Worm (Caenorhabditis elegans) whole organism, young adult: ENCODE data around the gene T05C1.1.

Source experiments
- B0336.3 ChIP-seq: fragments of 200-800 bp; sonication (Bioruptor generic); IDR thresholded peaks from 2 replicates; pipeline ENCODE4 v1.3.6; 2022; ENCODE audit warnings: missing genetic modification characterization, missing compliant biosample characterization
- F10E7.11 ChIP-seq: sonication (generic microtip); optimal IDR thresholded peaks from 2 replicates; lab custom pipeline; 2017; ENCODE audit warnings: mild to moderate bottlenecking, missing genetic modification characterization, moderate library complexity, missing compliant biosample characterization
- F23B12.7 ChIP-seq: sonication (generic microtip); optimal IDR thresholded peaks from 2 replicates; lab custom pipeline; 2017; ENCODE audit warnings: missing genetic modification characterization, mild to moderate bottlenecking, missing compliant biosample characterization, antibody characterized with exemption, moderate library complexity; ENCODE audit not compliant: insufficient read depth
- F33H1.4 ChIP-seq: fragments of 200-800 bp; sonication (Bioruptor generic); IDR thresholded peaks from 2 replicates; pipeline ENCODE4 v1.3.6; 2022; ENCODE audit warnings: missing genetic modification reagents, missing genetic modification characterization, missing compliant biosample characterization
- F37B4.10 ChIP-seq: fragments of 200-800 bp; sonication (Bioruptor generic); IDR thresholded peaks from 2 replicates; pipeline ENCODE4 v1.3.6; 2022; ENCODE audit warnings: missing genetic modification characterization, missing compliant biosample characterization
- F52B5.7 ChIP-seq: sonication (generic microtip); optimal IDR thresholded peaks from 2 replicates; lab custom pipeline; 2016; ENCODE audit warnings: mild to moderate bottlenecking, missing genetic modification characterization, missing compliant biosample characterization
- F55B11.4 ChIP-seq: sonication (generic microtip); optimal IDR thresholded peaks from 2 replicates; lab custom pipeline; 2016; ENCODE audit warnings: missing compliant biosample characterization, missing genetic modification characterization, borderline replicate concordance; ENCODE audit not compliant: insufficient read depth
- K11D2.4 ChIP-seq: fragments of 200-800 bp; sonication (Bioruptor generic); IDR thresholded peaks from 2 replicates; pipeline ENCODE4 v1.3.6; 2022; ENCODE audit warnings: missing genetic modification reagents, missing genetic modification characterization, missing compliant biosample characterization
- K12H6.12 ChIP-seq: fragments of 200-800 bp; sonication (Bioruptor generic); optimal IDR thresholded peaks from 2 replicates; lab custom pipeline; 2018; ENCODE audit warnings: mild to moderate bottlenecking, missing genetic modification characterization, missing compliant biosample characterization
- T07F8.4 ChIP-seq: sonication (generic microtip); optimal IDR thresholded peaks from 2 replicates; lab custom pipeline; 2016; ENCODE audit warnings: mild to moderate bottlenecking, missing genetic modification characterization, moderate library complexity, missing compliant biosample characterization
- Y56A3A.18 ChIP-seq: fragments of 200-800 bp; sonication (Bioruptor generic); IDR thresholded peaks from 2 replicates; pipeline ENCODE4 v1.3.6; 2022; ENCODE audit warnings: missing genetic modification reagents, missing genetic modification characterization, missing compliant biosample characterization
- ama-1 ChIP-seq, 3 experiments: fragments of 150-350 bp in 1 of 3; sonication (generic microtip) in 2 of 3; optimal IDR thresholded peaks; 2 replicates each; lab custom pipeline; 2014 to 2018; ENCODE audit warnings: missing biosample characterization in 2 of 3, missing genetic modification characterization in 2 of 3, missing genetic modification reagents in 2 of 3
- bed-2 ChIP-seq: fragments of 200-800 bp; sonication (Bioruptor generic); IDR thresholded peaks from 2 replicates; pipeline ENCODE4 v1.3.6; 2022; ENCODE audit warnings: missing genetic modification reagents, missing genetic modification characterization, missing compliant biosample characterization
- ccch-3 ChIP-seq: fragments of 200-800 bp; sonication (Bioruptor generic); optimal IDR thresholded peaks from 2 replicates; lab custom pipeline; 2018; ENCODE audit warnings: mild to moderate bottlenecking, missing genetic modification characterization, missing compliant biosample characterization
- cebp-1 ChIP-seq, 2 experiments: fragments of 200-800 bp in 1 of 2; sonication (Bioruptor generic) in 1 of 2; sonication (generic microtip) in 1 of 2; IDR thresholded peaks in 1 of 2; optimal IDR thresholded peaks in 1 of 2; 2 replicates each; pipeline versions ENCODE4 v1.3.6 to Lab custom; 2017 to 2022; ENCODE audit warnings: missing compliant biosample characterization in 2 of 2, missing genetic modification characterization in 2 of 2, mild to moderate bottlenecking in 1 of 2, missing genetic modification reagents in 1 of 2, moderate library complexity in 1 of 2
- ceh-58 ChIP-seq: fragments of 200-800 bp; sonication (Bioruptor generic); IDR thresholded peaks from 2 replicates; pipeline ENCODE4 v1.3.6; 2022; ENCODE audit warnings: missing genetic modification characterization, missing compliant biosample characterization
- ceh-79 ChIP-seq: sonication (generic microtip); optimal IDR thresholded peaks from 2 replicates; lab custom pipeline; 2017; ENCODE audit warnings: mild to moderate bottlenecking, missing genetic modification characterization, missing compliant biosample characterization
- dpff-1 ChIP-seq: sonication (generic microtip); optimal IDR thresholded peaks from 2 replicates; lab custom pipeline; 2017; ENCODE audit warnings: mild to moderate bottlenecking, missing genetic modification characterization, missing compliant biosample characterization
- efl-1 ChIP-seq: fragments of 150-350 bp; optimal IDR thresholded peaks from 2 replicates; lab custom pipeline; 2014; ENCODE audit warnings: missing biosample characterization, missing genetic modification reagents, missing genetic modification characterization
- egrh-3 ChIP-seq: fragments of 200-800 bp; sonication (Bioruptor generic); IDR thresholded peaks from 2 replicates; pipeline ENCODE4 v1.3.6; 2022; ENCODE audit warnings: missing genetic modification reagents, missing genetic modification characterization, missing compliant biosample characterization
- ekl-4 ChIP-seq: fragments of 200-800 bp; sonication (Bioruptor generic); IDR thresholded peaks from 2 replicates; pipeline ENCODE4 v1.3.6; 2022; ENCODE audit warnings: missing genetic modification reagents, missing genetic modification characterization, missing compliant biosample characterization
- him-1 ChIP-seq: sonication (generic microtip); optimal IDR thresholded peaks from 2 replicates; lab custom pipeline; 2016; ENCODE audit warnings: missing genotype, missing genetic modification reagents, missing genetic modification characterization, missing compliant biosample characterization
- hlh-12 ChIP-seq: sonication (generic microtip); optimal IDR thresholded peaks from 2 replicates; lab custom pipeline; 2016; ENCODE audit warnings: missing genetic modification characterization, missing compliant biosample characterization
- hmg-1.2 ChIP-seq: fragments of 200-800 bp; sonication (Bioruptor generic); IDR thresholded peaks from 2 replicates; pipeline ENCODE4 v1.3.6; 2022; ENCODE audit warnings: missing genetic modification reagents, missing genetic modification characterization, missing compliant biosample characterization
- hrde-1 ChIP-seq: sonication (generic microtip); optimal IDR thresholded peaks from 2 replicates; lab custom pipeline; 2016; ENCODE audit warnings: missing genetic modification characterization, mild to moderate bottlenecking, missing compliant biosample characterization, moderate library complexity, missing genotype, missing genetic modification reagents, borderline replicate concordance
- lag-1 ChIP-seq: fragments of 200-800 bp; sonication (Bioruptor generic); IDR thresholded peaks from 2 replicates; pipeline ENCODE4 v1.3.6; 2022; ENCODE audit warnings: missing genetic modification reagents, missing genetic modification characterization, missing compliant biosample characterization
- let-607 ChIP-seq, 2 experiments: fragments of 200-800 bp in 1 of 2; sonication (Bioruptor generic) in 1 of 2; sonication (generic microtip) in 1 of 2; optimal IDR thresholded peaks; 2 replicates each; lab custom pipeline; 2016 to 2018; ENCODE audit warnings: mild to moderate bottlenecking in 2 of 2, missing compliant biosample characterization in 2 of 2, missing genetic modification characterization in 2 of 2, moderate library complexity in 2 of 2, missing genotype in 1 of 2
- lin-35 ChIP-seq, 3 experiments: fragments of 150-350 bp in 2 of 3; sonication (generic microtip) in 1 of 3; optimal IDR thresholded peaks; 2 replicates each; lab custom pipeline; 2014 to 2018; ENCODE audit warnings: missing biosample characterization in 3 of 3, missing genetic modification characterization in 3 of 3, missing genetic modification reagents in 3 of 3
- lin-54 ChIP-seq: fragments of 200-800 bp; sonication (Bioruptor generic); optimal IDR thresholded peaks from 2 replicates; lab custom pipeline; 2018; ENCODE audit warnings: mild to moderate bottlenecking, missing genetic modification characterization, missing compliant biosample characterization
- lsl-1 ChIP-seq: fragments of 200-800 bp; sonication (Bioruptor generic); optimal IDR thresholded peaks from 2 replicates; lab custom pipeline; 2018; ENCODE audit warnings: mild to moderate bottlenecking, missing genetic modification characterization, moderate library complexity, missing compliant biosample characterization
- mes-4 ChIP-seq: sonication (generic microtip); optimal IDR thresholded peaks from 2 replicates; lab custom pipeline; 2016; ENCODE audit warnings: missing genotype, missing genetic modification characterization, missing compliant biosample characterization
- nfya-1 ChIP-seq: sonication (generic microtip); optimal IDR thresholded peaks from 2 replicates; lab custom pipeline; 2017; ENCODE audit warnings: antibody characterized with exemption, missing compliant biosample characterization, missing genetic modification characterization, borderline replicate concordance; ENCODE audit not compliant: insufficient read depth
- nfyb-1 ChIP-seq: fragments of 200-800 bp; sonication (Bioruptor generic); IDR thresholded peaks from 2 replicates; pipeline ENCODE4 v1.3.6; 2022; ENCODE audit warnings: missing genetic modification reagents, missing genetic modification characterization, missing compliant biosample characterization
- nhr-120 ChIP-seq: fragments of 200-800 bp; sonication (Bioruptor generic); IDR thresholded peaks from 2 replicates; pipeline ENCODE4 v1.3.6; 2022; ENCODE audit warnings: missing genetic modification characterization, missing compliant biosample characterization
- nhr-179 ChIP-seq: sonication (generic microtip); optimal IDR thresholded peaks from 2 replicates; lab custom pipeline; 2016; ENCODE audit warnings: mild to moderate bottlenecking, missing genetic modification characterization, missing compliant biosample characterization
- pbrm-1 ChIP-seq: fragments of 200-800 bp; sonication (Bioruptor generic); IDR thresholded peaks from 2 replicates; pipeline ENCODE4 v1.3.6; 2022; ENCODE audit warnings: missing genetic modification reagents, missing genetic modification characterization, missing compliant biosample characterization
- snpc-3.4 ChIP-seq: sonication (generic microtip); optimal IDR thresholded peaks from 2 replicates; lab custom pipeline; 2017; ENCODE audit warnings: missing genetic modification characterization, mild to moderate bottlenecking, missing compliant biosample characterization, antibody characterized with exemption, moderate library complexity, missing genotype, missing genetic modification reagents
- sptf-2 ChIP-seq: fragments of 200-800 bp; sonication (Bioruptor generic); optimal IDR thresholded peaks from 2 replicates; lab custom pipeline; 2018; ENCODE audit warnings: mild to moderate bottlenecking, missing genetic modification characterization, missing compliant biosample characterization
- tbp1 ChIP-seq: fragments of 200-800 bp; sonication (Bioruptor generic); optimal IDR thresholded peaks from 2 replicates; lab custom pipeline; 2018; ENCODE audit warnings: mild to moderate bottlenecking, missing genetic modification characterization, missing compliant biosample characterization
- tlf-1 ChIP-seq: fragments of 200-800 bp; sonication (Bioruptor generic); optimal IDR thresholded peaks from 2 replicates; lab custom pipeline; 2018; ENCODE audit warnings: mild to moderate bottlenecking, missing genetic modification characterization, missing compliant biosample characterization
- zfh-2 ChIP-seq: fragments of 200-800 bp; sonication (Bioruptor generic); conservative IDR thresholded peaks from 2 replicates; pipeline ENCODE4 v1.3.6; 2022; ENCODE audit warnings: missing genetic modification reagents, missing genetic modification characterization, missing compliant biosample characterization
- zim-3 ChIP-seq: sonication (generic microtip); optimal IDR thresholded peaks from 2 replicates; lab custom pipeline; 2017; ENCODE audit warnings: mild to moderate bottlenecking, missing genetic modification characterization, moderate library complexity, missing compliant biosample characterization
- ztf-26 ChIP-seq: sonication (generic microtip); optimal IDR thresholded peaks from 2 replicates; lab custom pipeline; 2017; ENCODE audit warnings: missing genetic modification characterization, missing compliant biosample characterization
- ztf-3 ChIP-seq: fragments of 200-800 bp; sonication (Bioruptor generic); optimal IDR thresholded peaks from 2 replicates; lab custom pipeline; 2018; ENCODE audit warnings: mild to moderate bottlenecking, missing genetic modification characterization, missing compliant biosample characterization
- ztf-6 ChIP-seq: fragments of 200-800 bp; sonication (Bioruptor generic); IDR thresholded peaks from 2 replicates; pipeline ENCODE4 v1.3.6; 2022; ENCODE audit warnings: missing genetic modification reagents, missing genetic modification characterization, missing compliant biosample characterization

T05C1.1 gene

DNA sequence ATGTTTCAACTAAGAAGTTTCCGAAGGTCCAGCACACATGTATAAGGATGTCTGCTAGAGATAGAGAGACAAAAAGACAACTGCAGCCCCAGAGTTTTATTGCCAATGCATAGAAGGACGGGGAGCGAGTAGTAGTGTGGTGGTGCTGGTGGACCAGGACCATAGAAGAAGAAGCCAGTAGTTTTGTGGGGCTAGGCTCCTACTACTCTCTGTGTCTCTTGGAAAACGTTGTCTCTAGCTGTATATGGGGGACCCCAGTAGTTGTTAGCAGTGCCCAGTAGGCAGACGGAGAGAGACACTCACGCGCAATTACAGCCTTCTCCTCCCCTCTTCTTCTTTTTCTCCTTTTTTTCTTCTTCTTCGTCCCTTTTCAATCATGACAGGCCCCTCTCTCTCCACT is 22.4 kb upstream of the T05C1.1 start:
- TF ChIP-seq ceh-79 (tag; lab: Kevin White, UChicago): no peak
- TF ChIP-seq zim-3 (tag; lab: Kevin White, UChicago): no peak
- no peak for TF ChIP-seq pbrm-1 (GFP tag; lab: Robert Waterston, UW)
- TF ChIP-seq ztf-6 (GFP tag; lab: Robert Waterston, UW): 0 out of 2 replicates have a peak, but pooled peaks have one; percentile 34
- no peak for TF ChIP-seq F23B12.7 (tag; lab: Kevin White, UChicago)
- TF ChIP-seq cebp-1 (GFP tag; IDR thresholded peaks at IDR 0.05; lab: Robert Waterston, UW): no peak
- TF ChIP-seq cebp-1 (tag; optimal IDR thresholded peaks at IDR 0.05; lab: Kevin White, UChicago): peak; percentile 33
- TF ChIP-seq ekl-4 (GFP tag; lab: Robert Waterston, UW): peak; percentile 12; the same call in 1 of the 2 replicates
- peak; percentile 37; the same call in 1 of the 2 replicates for TF ChIP-seq hmg-1.2
- TF ChIP-seq nfyb-1 (GFP tag; lab: Robert Waterston, UW): 0 out of 2 replicates have a peak, but pooled peaks have one; percentile 14
- peak; percentile 63; the same call in 1 of the 2 replicates for TF ChIP-seq zfh-2
- peak; percentile 55 for TF ChIP-seq K12H6.12 (tag; lab: Kevin White, UChicago)
- TF ChIP-seq egrh-3 (GFP tag; lab: Robert Waterston, UW): no peak
- TF ChIP-seq nhr-120 (GFP tag; lab: Robert Waterston, UW): no peak
- 0 out of 2 replicates have a peak, but pooled peaks have one; percentile 34 for TF ChIP-seq K11D2.4

DNA sequence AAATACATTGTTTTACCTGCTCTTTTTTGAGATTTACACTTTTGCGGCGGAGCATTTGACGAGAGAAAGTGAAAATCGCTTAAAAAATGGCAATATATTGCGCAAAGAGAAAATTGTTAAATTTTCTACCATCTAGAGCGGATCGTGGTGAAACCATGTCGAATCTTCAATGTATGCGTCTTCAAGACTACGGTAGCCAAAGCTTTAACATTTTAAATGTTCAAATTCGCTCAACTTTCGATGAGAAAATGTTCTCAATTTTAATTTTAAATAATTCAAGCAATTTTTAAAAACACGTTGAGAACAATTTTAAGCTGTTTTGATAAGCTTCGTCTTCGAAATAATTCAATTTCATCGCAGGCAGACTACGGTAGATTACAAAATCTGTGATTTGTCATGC is 18.1 kb upstream of the T05C1.1 start:
- no peak for TF ChIP-seq T07F8.4
- TF ChIP-seq cebp-1 (GFP tag; IDR thresholded peaks at IDR 0.05; lab: Robert Waterston, UW): no peak
- TF ChIP-seq cebp-1 (tag; optimal IDR thresholded peaks at IDR 0.05; lab: Kevin White, UChicago): no peak
- no peak for TF ChIP-seq F10E7.11 (tag; lab: Kevin White, UChicago)
- TF ChIP-seq sptf-2 (GFP tag; lab: Kevin White, UChicago): no peak
- no peak for TF ChIP-seq bed-2 (GFP tag; lab: Robert Waterston, UW)
- no peak for TF ChIP-seq tbp1 (GFP tag; lab: Kevin White, UChicago)
- no peak for TF ChIP-seq snpc-3.4 (tag; lab: Kevin White, UChicago)
- TF ChIP-seq lin-35 (GFP tag; optimal IDR thresholded peaks at IDR 0.05; lab: Kevin White, UChicago): no peak
- TF ChIP-seq zfh-2: no peak
- TF ChIP-seq F33H1.4: peak; percentile 91
- no peak for TF ChIP-seq him-1 (tag; lab: Kevin White, UChicago)
- TF ChIP-seq pbrm-1 (GFP tag; lab: Robert Waterston, UW): no peak
- TF ChIP-seq ceh-58 (GFP tag; lab: Robert Waterston, UW): no peak
- TF ChIP-seq ama-1 (optimal IDR thresholded peaks at IDR 0.05; lab: Kevin White, UChicago): no peak
- no peak for TF ChIP-seq ama-1 (GFP tag; optimal IDR thresholded peaks at IDR 0.05; lab: Kevin White, UChicago)
- TF ChIP-seq dpff-1: no peak
- TF ChIP-seq F55B11.4 (tag; lab: Kevin White, UChicago): no peak
- no peak for TF ChIP-seq F37B4.10 (GFP tag; lab: Robert Waterston, UW)
- no peak for TF ChIP-seq hmg-1.2
- no peak for TF ChIP-seq mes-4
- no peak for TF ChIP-seq hlh-12 (tag; lab: Kevin White, UChicago)
- no peak for TF ChIP-seq hrde-1 (tag; lab: Kevin White, UChicago)
- TF ChIP-seq nfyb-1 (GFP tag; lab: Robert Waterston, UW): no peak
- TF ChIP-seq lsl-1 (GFP tag; lab: Kevin White, UChicago): peak; percentile 99
- no peak for TF ChIP-seq K12H6.12 (tag; lab: Kevin White, UChicago)
- TF ChIP-seq ccch-3: no peak
- TF ChIP-seq nfya-1 (tag; lab: Kevin White, UChicago): no peak
- no peak for TF ChIP-seq let-607 (tag; optimal IDR thresholded peaks at IDR 0.05; lab: Kevin White, UChicago)
- peak; percentile 40 for TF ChIP-seq efl-1
- no peak for TF ChIP-seq ceh-79 (tag; lab: Kevin White, UChicago)
- TF ChIP-seq lag-1 (GFP tag; lab: Robert Waterston, UW): no peak
- TF ChIP-seq ztf-26 (tag; lab: Kevin White, UChicago): no peak
- peak; percentile 27 for TF ChIP-seq lin-54 (GFP tag; lab: Kevin White, UChicago)
- TF ChIP-seq F52B5.7 (tag; lab: Kevin White, UChicago): no peak
- no peak for TF ChIP-seq nhr-179
- TF ChIP-seq ztf-3 (GFP tag; lab: Kevin White, UChicago): no peak
- no peak for TF ChIP-seq Y56A3A.18
- TF ChIP-seq B0336.3 (GFP tag; lab: Robert Waterston, UW): no peak
- TF ChIP-seq tlf-1 (GFP tag; lab: Kevin White, UChicago): no peak
